Worm (Caenorhabditis elegans) whole organism, young adult: Measurements from ENCODE around the gene F56D5.5.

Experiments
- K11D2.4 ChIP-seq: fragments of 200-800 bp; sonication (Bioruptor generic); IDR thresholded peaks from 2 replicates; pipeline ENCODE4 v1.3.6; 2022; ENCODE audit warnings: missing genetic modification reagents, missing genetic modification characterization, missing compliant biosample characterization
- Y79H2A.3 ChIP-seq: fragments of 200-800 bp; sonication (Bioruptor generic); conservative IDR thresholded peaks from 2 replicates; pipeline ENCODE4 v1.3.6; 2022; ENCODE audit warnings: missing genetic modification reagents, missing genetic modification characterization, missing compliant biosample characterization
- bed-1 ChIP-seq: fragments of 200-800 bp; sonication (Bioruptor generic); IDR thresholded peaks from 2 replicates; pipeline ENCODE4 v1.3.6; 2022; ENCODE audit warnings: missing genetic modification reagents, missing genetic modification characterization, missing compliant biosample characterization
- cebp-2 ChIP-seq: fragments of 200-800 bp; sonication (Bioruptor generic); IDR thresholded peaks from 2 replicates; pipeline ENCODE4 v1.3.6; 2022; ENCODE audit warnings: missing genetic modification characterization, missing compliant biosample characterization
- ceh-58 ChIP-seq: fragments of 200-800 bp; sonication (Bioruptor generic); IDR thresholded peaks from 2 replicates; pipeline ENCODE4 v1.3.6; 2022; ENCODE audit warnings: missing genetic modification characterization, missing compliant biosample characterization
- him-1 ChIP-seq: sonication (generic microtip); optimal IDR thresholded peaks from 2 replicates; lab custom pipeline; 2016; ENCODE audit warnings: missing genotype, missing genetic modification reagents, missing genetic modification characterization, missing compliant biosample characterization
- nhr-27 ChIP-seq: fragments of 200-800 bp; sonication (Bioruptor generic); optimal IDR thresholded peaks from 2 replicates; lab custom pipeline; 2018; ENCODE audit warnings: mild to moderate bottlenecking, missing genetic modification characterization, moderate library complexity, missing compliant biosample characterization

DNA sequence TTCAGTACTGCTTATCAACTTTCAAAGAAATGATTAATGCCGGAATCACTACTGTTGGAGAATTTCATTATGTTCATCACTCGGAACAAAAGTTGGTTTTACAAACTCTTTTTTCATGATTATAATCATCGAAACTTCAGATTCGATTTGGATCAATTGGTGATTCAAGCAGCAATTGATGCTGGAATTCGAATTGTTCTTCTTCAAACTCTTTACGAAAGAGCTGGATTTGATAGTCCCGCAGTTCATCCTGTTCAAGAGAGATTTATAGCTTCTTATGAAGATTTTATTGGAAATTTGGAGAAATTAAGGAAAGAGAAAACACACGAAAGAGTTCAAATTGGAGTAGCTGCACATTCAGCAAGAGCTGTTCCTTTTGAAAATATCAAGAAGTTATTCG is 43.9 kb upstream of the F56D5.5 start:
- TF ChIP-seq bed-1 (GFP tag; lab: Robert Waterston, UW) (no peak), Y79H2A.3 (GFP tag; lab: Robert Waterston, UW) (no peak), nhr-27 (tag; lab: Kevin White, UChicago) (no peak), him-1 (tag; lab: Kevin White, UChicago) (no peak), ceh-58 (GFP tag; lab: Robert Waterston, UW) (no peak), K11D2.4 (GFP tag; lab: Robert Waterston, UW) (no peak), cebp-2 (GFP tag; lab: Robert Waterston, UW) (no peak)
